Fruit fly (Drosophila melanogaster) Kc167 (cell line): ENCODE data around the gene CG42655.

Experiments used
- Sin3A ChIP-seq: fragments of >200 bp; optimal IDR thresholded peaks from 2 replicates; lab custom pipeline; 2018; ENCODE audit warnings: missing external identifiers
- insv ChIP-seq: fragments of >200 bp; optimal IDR thresholded peaks from 3 replicates; lab custom pipeline; 2018; ENCODE audit warnings: missing external identifiers
- psq ChIP-seq: fragments of >200 bp; optimal IDR thresholded peaks from 2 replicates; lab custom pipeline; 2017; ENCODE audit warnings: missing external identifiers

dm6 chr3L:19913328-19913936, 40.1 kb downstream of the CG42655 start, which contains the start of gene Mtr3:
- TF ChIP-seq psq (no peak), Sin3A (lab: Kevin White, UChicago) (no peak), insv (lab: Kevin White, UChicago) (no peak)
